Fruit fly (Drosophila melanogaster): ENCODE measurements around the gene bnk.

bnk gene

DNA sequence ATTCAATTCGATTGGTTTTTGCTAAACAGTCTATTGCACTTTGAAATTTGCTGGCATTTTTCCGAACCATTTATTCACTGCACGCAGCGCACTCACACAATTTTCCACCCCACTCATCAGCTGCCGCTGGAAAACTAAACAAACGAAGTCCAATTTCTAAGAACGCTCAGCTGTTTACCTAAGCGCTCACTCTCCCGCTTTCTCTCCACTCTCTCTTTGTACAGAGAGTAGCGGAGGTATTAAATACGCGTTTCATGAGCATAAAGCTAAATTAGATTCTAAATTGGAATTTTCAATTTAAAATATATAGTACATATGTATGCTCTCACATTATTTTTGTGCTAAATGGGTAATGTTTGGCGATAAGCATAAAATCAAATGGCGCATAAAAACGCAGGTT is 24.2 kb upstream of the bnk start, which contains the start of gene stops (continued):
- TF ChIP-seq Hmx (GFP tag; optimal IDR thresholded peaks at IDR 0.05) (no peak), Usf (GFP tag; optimal IDR thresholded peaks at IDR 0.05) (no peak), Ets97D (GFP tag; optimal IDR thresholded peaks at IDR 0.05) (peak; percentile 1), CG9727 (GFP tag; optimal IDR thresholded peaks at IDR 0.05) (peak; percentile 41), Xrp1 (GFP tag; IDR thresholded peaks at IDR 0.05) (peak; percentile 44), Hr39 (optimal IDR thresholded peaks at IDR 0.05) (no peak), dmrt99B (tag; optimal IDR thresholded peaks at IDR 0.05) (peak; percentile 7), pros (GFP tag; optimal IDR thresholded peaks at IDR 0.05) (no peak), lov (optimal IDR thresholded peaks at IDR 0.05) (no peak), lov (GFP tag; IDR thresholded peaks at IDR 0.05) (no peak), slou (GFP tag; optimal IDR thresholded peaks at IDR 0.05) (no peak), oc (tag; optimal IDR thresholded peaks at IDR 0.05) (no peak), Chrac-16 (GFP tag; optimal IDR thresholded peaks at IDR 0.05) (no peak), sens (GFP tag) (peak; percentile 90), yki (optimal IDR thresholded peaks at IDR 0.05) (peak; percentile 39), CG30431 (GFP tag; optimal IDR thresholded peaks at IDR 0.05) (no peak), hkb (optimal IDR thresholded peaks at IDR 0.05) (no peak), hkb (GFP tag; IDR thresholded peaks at IDR 0.05) (no peak), Bdp1 (GFP tag; optimal IDR thresholded peaks at IDR 0.05) (peak; percentile 17), sens-2 (GFP tag; IDR thresholded peaks at IDR 0.05) (no peak), stc (GFP tag; IDR thresholded peaks at IDR 0.05) (no peak), CG3281 (GFP tag; optimal IDR thresholded peaks at IDR 0.05) (peak; percentile 12), Hr3 (GFP tag; optimal IDR thresholded peaks at IDR 0.05) (no peak), ap (GFP tag; IDR thresholded peaks at IDR 0.05) (no peak), corto (GFP tag; optimal IDR thresholded peaks at IDR 0.05) (no peak), disco-r (GFP tag; optimal IDR thresholded peaks at IDR 0.05) (no peak), CHES-1-like (GFP tag; optimal IDR thresholded peaks at IDR 0.05) (no peak), CG6813 (GFP tag; optimal IDR thresholded peaks at IDR 0.05) (no peak), abd-A (tag; optimal IDR thresholded peaks at IDR 0.05) (no peak), CG4360 (GFP tag; IDR thresholded peaks at IDR 0.05) (peak; percentile 31; the same call in 1 of the 2 replicates), vfl (GFP tag; optimal IDR thresholded peaks at IDR 0.05) (no peak), ci (GFP tag; IDR thresholded peaks at IDR 0.05) (peak; percentile 76), Abd-B (GFP tag; optimal IDR thresholded peaks at IDR 0.05) (no peak), cwo (GFP tag; optimal IDR thresholded peaks at IDR 0.05) (no peak), nerfin-2 (GFP tag; IDR thresholded peaks at IDR 0.05; ENCODE audit: partially characterized antibody) (no peak), Aef1 (GFP tag; IDR thresholded peaks at IDR 0.05) (no peak), NC2β (GFP tag; optimal IDR thresholded peaks at IDR 0.05) (no peak), Dbx (GFP tag; IDR thresholded peaks at IDR 0.05) (no peak), CG10366 (GFP tag; IDR thresholded peaks at IDR 0.05) (no peak; the same call in 1 of the 2 replicates), CG7556 (GFP tag; optimal IDR thresholded peaks at IDR 0.05) (peak; percentile 10), wor (GFP tag; IDR thresholded peaks at IDR 0.05) (no peak), ewg (GFP tag; optimal IDR thresholded peaks at IDR 0.05) (peak; percentile 41), Poxn (GFP tag; IDR thresholded peaks at IDR 0.05) (no peak), CG30020 (tag; optimal IDR thresholded peaks at IDR 0.05) (no peak), toy (GFP tag; IDR thresholded peaks at IDR 0.05) (no peak), CG14014 (GFP tag; IDR thresholded peaks at IDR 0.05) (peak; percentile 52; the same call in 1 of the 2 replicates), CG17385 (GFP tag; optimal IDR thresholded peaks at IDR 0.05) (peak; percentile 46), Hey (tag; optimal IDR thresholded peaks at IDR 0.05) (no peak), Jarid2 (GFP tag; optimal IDR thresholded peaks at IDR 0.05) (peak; percentile 38), CG18619 (GFP tag; optimal IDR thresholded peaks at IDR 0.05) (peak; percentile 11), crol (GFP tag; IDR thresholded peaks at IDR 0.05) (no peak), CG9437 (GFP tag; optimal IDR thresholded peaks at IDR 0.05) (no peak), CG10147 (GFP tag; optimal IDR thresholded peaks at IDR 0.05) (no peak), GATAe (GFP tag; conservative IDR thresholded peaks at IDR 0.05) (no peak)
